Worm (Caenorhabditis elegans) whole organism, L1 larva: ENCODE data around the gene mrpl-32.
A peak's percentile ranks its signal among the peaks of the same experiment; 100 is the strongest.

Experiments used
- C04F5.9 ChIP-seq: sonication (generic microtip); optimal IDR thresholded peaks from 2 replicates; lab custom pipeline; 2016; ENCODE audit warnings: missing genetic modification characterization, missing compliant biosample characterization
- C34B4.2 ChIP-seq: sonication (generic microtip); optimal IDR thresholded peaks from 2 replicates; lab custom pipeline; 2017; ENCODE audit warnings: mild to moderate bottlenecking, missing genetic modification characterization, missing compliant biosample characterization
- F16B12.6 ChIP-seq: fragments of 150-350 bp; optimal IDR thresholded peaks from 2 replicates; lab custom pipeline; 2014; ENCODE audit warnings: missing biosample characterization, missing genetic modification characterization
- Y116A8C.19 ChIP-seq: sonication (generic microtip); optimal IDR thresholded peaks from 2 replicates; lab custom pipeline; 2016; ENCODE audit warnings: missing compliant biosample characterization, missing genetic modification characterization, borderline replicate concordance
- aha-1 ChIP-seq: fragments of 150-350 bp; optimal IDR thresholded peaks from 2 replicates; lab custom pipeline; 2014; ENCODE audit warnings: missing biosample characterization, missing genetic modification characterization
- aly-2 ChIP-seq: fragments of 150-350 bp; optimal IDR thresholded peaks from 2 replicates; lab custom pipeline; 2014; ENCODE audit warnings: missing biosample characterization, missing genetic modification characterization
- ama-1 ChIP-seq: fragments of 150-350 bp; optimal IDR thresholded peaks from 2 replicates; lab custom pipeline; 2014
- efl-3 ChIP-seq: fragments of 200-800 bp; sonication (Bioruptor generic); optimal IDR thresholded peaks from 2 replicates; lab custom pipeline; 2018; ENCODE audit warnings: mild to moderate bottlenecking, missing genetic modification characterization, missing compliant biosample characterization
- egl-13 ChIP-seq: sonication (generic microtip); optimal IDR thresholded peaks from 2 replicates; lab custom pipeline; 2016; ENCODE audit warnings: missing genotype, missing genetic modification reagents, missing genetic modification characterization, missing compliant biosample characterization
- egl-27 ChIP-seq, 2 experiments: fragments of 150-350 bp in 1 of 2; sonication (generic microtip); optimal IDR thresholded peaks; 3 replicates each; lab custom pipeline; 2017 to 2018; ENCODE audit warnings: missing biosample characterization in 2 of 2, missing genetic modification characterization in 2 of 2, missing genetic modification reagents in 2 of 2
- elt-3 ChIP-seq, 6 experiments: fragments of 150-350 bp in 1 of 6; sonication (generic microtip); optimal IDR thresholded peaks; 2 replicates each; lab custom pipeline; 2017 to 2018; ENCODE audit warnings: missing biosample characterization in 6 of 6, missing genetic modification characterization in 6 of 6, inconsistent platforms in 1 of 6
- ets-5 ChIP-seq: fragments of 200-800 bp; sonication (Bioruptor generic); IDR thresholded peaks from 2 replicates; pipeline ENCODE4 v1.3.6; 2022; ENCODE audit warnings: missing genetic modification characterization, missing compliant biosample characterization
- fkh-4 ChIP-seq: sonication (generic microtip); optimal IDR thresholded peaks from 2 replicates; lab custom pipeline; 2016; ENCODE audit warnings: missing compliant biosample characterization, missing genetic modification characterization, borderline replicate concordance
- fkh-8 ChIP-seq: sonication (generic microtip); optimal IDR thresholded peaks from 2 replicates; lab custom pipeline; 2016; ENCODE audit warnings: mild to moderate bottlenecking, missing genetic modification characterization, missing compliant biosample characterization
- fos-1 ChIP-seq: fragments of 150-350 bp; optimal IDR thresholded peaks from 2 replicates; lab custom pipeline; 2014; ENCODE audit warnings: missing biosample characterization, missing genetic modification characterization
- grh-1 ChIP-seq: fragments of 200-800 bp; sonication (Bioruptor generic); IDR thresholded peaks from 2 replicates; pipeline ENCODE4 v1.3.6; 2022; ENCODE audit warnings: missing genetic modification reagents, missing genetic modification characterization, missing compliant biosample characterization
- hlh-4 ChIP-seq: sonication (generic microtip); optimal IDR thresholded peaks from 2 replicates; lab custom pipeline; 2016; ENCODE audit warnings: mild to moderate bottlenecking, missing genetic modification characterization, missing compliant biosample characterization
- hpl-2 ChIP-seq: fragments of 150-350 bp; optimal IDR thresholded peaks from 2 replicates; lab custom pipeline; 2014; ENCODE audit warnings: missing biosample characterization, missing genetic modification reagents, missing genetic modification characterization
- isw-1 ChIP-seq: fragments of 200-800 bp; sonication (Bioruptor generic); IDR thresholded peaks from 2 replicates; pipeline ENCODE4 v1.3.6; 2022; ENCODE audit warnings: missing genetic modification characterization, missing compliant biosample characterization
- jun-1 ChIP-seq: fragments of 150-350 bp; optimal IDR thresholded peaks from 2 replicates; lab custom pipeline; 2014; ENCODE audit warnings: missing biosample characterization, missing genetic modification reagents, missing genetic modification characterization
- lin-14 ChIP-seq: fragments of 200-800 bp; sonication (Bioruptor generic); optimal IDR thresholded peaks from 2 replicates; lab custom pipeline; 2018; ENCODE audit warnings: mild to moderate bottlenecking, missing genetic modification characterization, moderate library complexity, missing compliant biosample characterization
- lin-15B ChIP-seq: fragments of 150-350 bp; sonication (generic microtip); optimal IDR thresholded peaks from 3 replicates; lab custom pipeline; 2014; ENCODE audit warnings: missing biosample characterization, missing genetic modification characterization
- lin-35 ChIP-seq, 2 experiments: fragments of 150-350 bp; optimal IDR thresholded peaks; 2 replicates each; lab custom pipeline; 2014; ENCODE audit warnings: missing biosample characterization in 2 of 2, missing genetic modification characterization in 2 of 2, missing genetic modification reagents in 2 of 2
- lin-39 ChIP-seq: fragments of 150-350 bp; optimal IDR thresholded peaks from 2 replicates; lab custom pipeline; 2014; ENCODE audit warnings: missing biosample characterization, missing genetic modification reagents, missing genetic modification characterization
- lsy-2 ChIP-seq, 2 experiments: fragments of 150-350 bp; optimal IDR thresholded peaks; 2 replicates each; lab custom pipeline; 2014; ENCODE audit warnings: missing biosample characterization in 2 of 2, missing genetic modification characterization in 2 of 2
- mep-1 ChIP-seq: fragments of 150-350 bp; optimal IDR thresholded peaks from 2 replicates; lab custom pipeline; 2014; ENCODE audit warnings: missing biosample characterization, missing genetic modification characterization
- nhr-12 ChIP-seq: sonication (generic microtip); optimal IDR thresholded peaks from 2 replicates; lab custom pipeline; 2017; ENCODE audit warnings: missing biosample characterization, missing genetic modification characterization
- nhr-20 ChIP-seq: sonication (generic microtip); optimal IDR thresholded peaks from 2 replicates; lab custom pipeline; 2016; ENCODE audit warnings: mild to moderate bottlenecking, missing genetic modification characterization, missing compliant biosample characterization
- nhr-237 ChIP-seq: fragments of 150-350 bp; optimal IDR thresholded peaks from 2 replicates; lab custom pipeline; 2014; ENCODE audit warnings: missing biosample characterization, missing genetic modification characterization
- nhr-28 ChIP-seq: fragments of 150-350 bp; optimal IDR thresholded peaks from 2 replicates; lab custom pipeline; 2014; ENCODE audit warnings: missing biosample characterization, missing genetic modification characterization
- nhr-76 ChIP-seq: sonication (generic microtip); optimal IDR thresholded peaks from 2 replicates; lab custom pipeline; 2017; ENCODE audit warnings: missing biosample characterization, missing genetic modification characterization
- nhr-77 ChIP-seq: fragments of 150-350 bp; optimal IDR thresholded peaks from 2 replicates; lab custom pipeline; 2014; ENCODE audit warnings: missing biosample characterization, missing genetic modification characterization
- pag-3 ChIP-seq: sonication (generic microtip); optimal IDR thresholded peaks from 2 replicates; lab custom pipeline; 2017; ENCODE audit warnings: missing genetic modification characterization, mild to moderate bottlenecking, missing compliant biosample characterization, antibody characterized with exemption, borderline replicate concordance; ENCODE audit not compliant: insufficient read depth
- pax-3 ChIP-seq: fragments of 200-800 bp; sonication (Bioruptor generic); optimal IDR thresholded peaks from 2 replicates; lab custom pipeline; 2018; ENCODE audit warnings: mild to moderate bottlenecking, missing genetic modification characterization, moderate library complexity, missing compliant biosample characterization
- pqm-1 ChIP-seq: sonication (generic microtip); optimal IDR thresholded peaks from 3 replicates; lab custom pipeline; 2017; ENCODE audit warnings: missing biosample characterization, missing genetic modification characterization
- rnt-1 ChIP-seq: sonication (generic microtip); optimal IDR thresholded peaks from 2 replicates; lab custom pipeline; 2016; ENCODE audit warnings: mild to moderate bottlenecking, missing genetic modification characterization, moderate library complexity, missing compliant biosample characterization
- snpc-4 ChIP-seq: fragments of 150-350 bp; optimal IDR thresholded peaks from 2 replicates; lab custom pipeline; 2014; ENCODE audit warnings: missing biosample characterization, missing genetic modification characterization
- sox-4 ChIP-seq: sonication (generic microtip); optimal IDR thresholded peaks from 2 replicates; lab custom pipeline; 2016; ENCODE audit warnings: missing genetic modification characterization, missing compliant biosample characterization
- sptf-1 ChIP-seq: fragments of 150-350 bp; optimal IDR thresholded peaks from 2 replicates; lab custom pipeline; 2014; ENCODE audit warnings: missing biosample characterization, missing genetic modification characterization
- sup-37 ChIP-seq: fragments of 200-800 bp; sonication (Bioruptor generic); optimal IDR thresholded peaks from 2 replicates; lab custom pipeline; 2018; ENCODE audit warnings: mild to moderate bottlenecking, missing genetic modification characterization, missing compliant biosample characterization
- tbx-2 ChIP-seq: sonication (generic microtip); optimal IDR thresholded peaks from 2 replicates; lab custom pipeline; 2016; ENCODE audit warnings: missing genetic modification characterization, missing compliant biosample characterization
- tlp-1 ChIP-seq: fragments of 150-350 bp; optimal IDR thresholded peaks from 2 replicates; lab custom pipeline; 2014; ENCODE audit warnings: missing biosample characterization, missing genetic modification characterization
- unc-130 ChIP-seq: fragments of 150-350 bp; optimal IDR thresholded peaks from 2 replicates; lab custom pipeline; 2017; ENCODE audit warnings: missing biosample characterization, missing genetic modification characterization, inconsistent platforms
- unc-30 ChIP-seq: sonication (generic microtip); optimal IDR thresholded peaks from 2 replicates; lab custom pipeline; 2017; ENCODE audit warnings: missing biosample characterization, missing genetic modification characterization
- unc-86 ChIP-seq: sonication (generic microtip); optimal IDR thresholded peaks from 2 replicates; lab custom pipeline; 2016; ENCODE audit warnings: missing genetic modification characterization, missing compliant biosample characterization
- xbp-1 ChIP-seq: sonication (generic microtip); optimal IDR thresholded peaks from 2 replicates; lab custom pipeline; 2016; ENCODE audit warnings: missing genetic modification characterization, missing compliant biosample characterization
- zag-1 ChIP-seq: fragments of 150-350 bp; optimal IDR thresholded peaks from 2 replicates; lab custom pipeline; 2014; ENCODE audit warnings: missing biosample characterization, missing genetic modification characterization
- zip-4 ChIP-seq: fragments of 200-800 bp; sonication (Bioruptor generic); optimal IDR thresholded peaks from 2 replicates; lab custom pipeline; 2018; ENCODE audit warnings: mild to moderate bottlenecking, missing genetic modification characterization, moderate library complexity, missing compliant biosample characterization

Gene mrpl-32

ce11 chrIII:8417192-8417967 is 32.2 kb upstream of the mrpl-32 start (continued):
- TF ChIP-seq sup-37 (peak; percentile 80), unc-130 (no peak), egl-13 (tag; lab: Kevin White, UChicago) (peak; percentile 92), unc-30 (tag; lab: Kevin White, UChicago) (no peak), F16B12.6 (no peak), sptf-1 (no peak), lin-39 (tag; lab: Kevin White, UChicago) (peak; percentile 84), isw-1 (peak; percentile 86), Y116A8C.19 (peak; percentile 47), tlp-1 (tag; lab: Kevin White, UChicago) (no peak), fkh-4 (peak; percentile 79), hpl-2 (GFP tag; lab: Kevin White, UChicago) (peak; percentile 68), lin-14 (GFP tag; lab: Kevin White, UChicago) (peak; percentile 98), snpc-4 (peak; percentile 64), zip-4 (GFP tag; lab: Kevin White, UChicago) (peak; percentile 81), ets-5 (no peak), tbx-2 (tag; lab: Kevin White, UChicago) (peak; percentile 97), lin-15B (tag; lab: Kevin White, UChicago) (peak; percentile 65), grh-1 (GFP tag; lab: Robert Waterston, UW) (peak; percentile 75), aly-2 (tag; lab: Kevin White, UChicago) (no peak), jun-1 (peak; percentile 87), elt-3 (tag; optimal IDR thresholded peaks at IDR 0.05; lab: Kevin White, UChicago) (peak in 3 of 6 experiments; percentile 54 to 75 (median 62)), sox-4 (peak; percentile 37), C34B4.2 (tag; lab: Kevin White, UChicago) (peak; percentile 8), rnt-1 (tag; lab: Kevin White, UChicago) (peak; percentile 84), nhr-76 (tag; lab: Kevin White, UChicago) (peak; percentile 28), hlh-4 (tag; lab: Kevin White, UChicago) (no peak), lsy-2 (tag; optimal IDR thresholded peaks at IDR 0.05; lab: Kevin White, UChicago) (peak; percentile 98 to 99), nhr-77 (peak; percentile 89), ama-1 (no peak), lin-35 (GFP tag; optimal IDR thresholded peaks at IDR 0.05; lab: Kevin White, UChicago) (peak; percentile 77 to 83), pqm-1 (no peak), efl-3 (GFP tag; lab: Kevin White, UChicago) (no peak), egl-27 (tag; optimal IDR thresholded peaks at IDR 0.05; lab: Kevin White, UChicago) (peak; percentile 32 to 77), aha-1 (tag; lab: Kevin White, UChicago) (peak; percentile 75), fos-1 (tag; lab: Kevin White, UChicago) (peak; percentile 89), nhr-20 (peak; percentile 95), zag-1 (tag; lab: Kevin White, UChicago) (peak; percentile 89), fkh-8 (peak; percentile 92), unc-86 (tag; lab: Kevin White, UChicago) (peak; percentile 96), C04F5.9 (peak; percentile 73), nhr-28 (tag; lab: Kevin White, UChicago) (no peak), nhr-12 (tag; lab: Kevin White, UChicago) (no peak), pag-3 (tag; lab: Kevin White, UChicago) (no peak), mep-1 (tag; lab: Kevin White, UChicago) (peak; percentile 93), xbp-1 (tag; lab: Kevin White, UChicago) (peak; percentile 99), nhr-237 (tag; lab: Kevin White, UChicago) (peak; percentile 88), pax-3 (peak; percentile 81)
- TF ChIP-seq, all 84 proteins: peak for 64
